Worm (Caenorhabditis elegans) whole organism, L1 larva: ENCODE measurements around the gene pccb-1.

Experiments used
- C04F5.9 ChIP-seq: sonication (generic microtip); optimal IDR thresholded peaks from 2 replicates; lab custom pipeline; 2016; ENCODE audit warnings: missing genetic modification characterization, missing compliant biosample characterization
- C16A3.4 ChIP-seq: fragments of 150-350 bp; optimal IDR thresholded peaks from 2 replicates; lab custom pipeline; 2014; ENCODE audit warnings: missing biosample characterization, missing genetic modification characterization
- F16B12.6 ChIP-seq: fragments of 150-350 bp; optimal IDR thresholded peaks from 2 replicates; lab custom pipeline; 2014; ENCODE audit warnings: missing biosample characterization, missing genetic modification characterization
- ama-1 ChIP-seq: fragments of 150-350 bp; optimal IDR thresholded peaks from 2 replicates; lab custom pipeline; 2014
- ceh-82 ChIP-seq, 3 experiments: fragments of 150-350 bp in 1 of 3; sonication (generic microtip) in 2 of 3; optimal IDR thresholded peaks; 2 replicates each; lab custom pipeline; 2014 to 2017; ENCODE audit warnings: missing biosample characterization in 3 of 3, missing genetic modification characterization in 3 of 3
- ceh-88 ChIP-seq: fragments of 200-800 bp; sonication (Bioruptor generic); IDR thresholded peaks from 2 replicates; pipeline ENCODE4 v1.3.6; 2022; ENCODE audit warnings: missing genetic modification characterization, missing compliant biosample characterization
- efl-1 ChIP-seq, 4 experiments: fragments of 150-350 bp; optimal IDR thresholded peaks in 3 of 4; peaks in 1 of 4; 1 replicate in 1 of 4; 2 replicates in 3 of 4; lab custom pipeline; 2014; ENCODE audit warnings: missing biosample characterization in 2 of 4, missing genetic modification characterization in 2 of 4, missing genetic modification reagents in 2 of 4
- egl-13 ChIP-seq: sonication (generic microtip); optimal IDR thresholded peaks from 2 replicates; lab custom pipeline; 2016; ENCODE audit warnings: missing genotype, missing genetic modification reagents, missing genetic modification characterization, missing compliant biosample characterization
- egl-27 ChIP-seq, 2 experiments: fragments of 150-350 bp in 1 of 2; sonication (generic microtip); optimal IDR thresholded peaks; 3 replicates each; lab custom pipeline; 2017 to 2018; ENCODE audit warnings: missing biosample characterization in 2 of 2, missing genetic modification characterization in 2 of 2, missing genetic modification reagents in 2 of 2
- elt-2 ChIP-seq: sonication (generic microtip); optimal IDR thresholded peaks from 2 replicates; lab custom pipeline; 2016; ENCODE audit warnings: missing genetic modification characterization, mild to moderate bottlenecking, inconsistent platforms, missing compliant biosample characterization, missing genetic modification reagents
- elt-3 ChIP-seq, 6 experiments: fragments of 150-350 bp in 1 of 6; sonication (generic microtip); optimal IDR thresholded peaks; 2 replicates each; lab custom pipeline; 2017 to 2018; ENCODE audit warnings: missing biosample characterization in 6 of 6, missing genetic modification characterization in 6 of 6, inconsistent platforms in 1 of 6
- lin-13 ChIP-seq: fragments of 150-350 bp; optimal IDR thresholded peaks from 2 replicates; lab custom pipeline; 2014; ENCODE audit warnings: missing biosample characterization, missing genetic modification reagents, missing genetic modification characterization
- lin-15B ChIP-seq: fragments of 150-350 bp; sonication (generic microtip); optimal IDR thresholded peaks from 3 replicates; lab custom pipeline; 2014; ENCODE audit warnings: missing biosample characterization, missing genetic modification characterization
- lin-35 ChIP-seq, 2 experiments: fragments of 150-350 bp; optimal IDR thresholded peaks; 2 replicates each; lab custom pipeline; 2014; ENCODE audit warnings: missing biosample characterization in 2 of 2, missing genetic modification characterization in 2 of 2, missing genetic modification reagents in 2 of 2
- lin-39 ChIP-seq: fragments of 150-350 bp; optimal IDR thresholded peaks from 2 replicates; lab custom pipeline; 2014; ENCODE audit warnings: missing biosample characterization, missing genetic modification reagents, missing genetic modification characterization
- lsy-2 ChIP-seq, 2 experiments: fragments of 150-350 bp; optimal IDR thresholded peaks; 2 replicates each; lab custom pipeline; 2014; ENCODE audit warnings: missing biosample characterization in 2 of 2, missing genetic modification characterization in 2 of 2
- mdl-1 ChIP-seq, 2 experiments: fragments of 150-350 bp; optimal IDR thresholded peaks; 2 replicates each; lab custom pipeline; 2014 to 2017; ENCODE audit warnings: missing biosample characterization in 2 of 2, missing genetic modification characterization in 2 of 2, inconsistent platforms in 1 of 2
- nhr-237 ChIP-seq: fragments of 150-350 bp; optimal IDR thresholded peaks from 2 replicates; lab custom pipeline; 2014; ENCODE audit warnings: missing biosample characterization, missing genetic modification characterization
- nhr-28 ChIP-seq: fragments of 150-350 bp; optimal IDR thresholded peaks from 2 replicates; lab custom pipeline; 2014; ENCODE audit warnings: missing biosample characterization, missing genetic modification characterization
- nhr-47 ChIP-seq: sonication (generic microtip); optimal IDR thresholded peaks from 2 replicates; lab custom pipeline; 2016; ENCODE audit warnings: mild to moderate bottlenecking, missing genetic modification characterization, moderate library complexity, missing compliant biosample characterization
- nhr-77 ChIP-seq: fragments of 150-350 bp; optimal IDR thresholded peaks from 2 replicates; lab custom pipeline; 2014; ENCODE audit warnings: missing biosample characterization, missing genetic modification characterization
- nhr-85 ChIP-seq: sonication (generic microtip); peaks from one replicate; lab custom pipeline; 2016; ENCODE audit warnings: missing genetic modification characterization, inconsistent platforms, missing compliant biosample characterization
- skn-1 ChIP-seq: fragments of 150-350 bp; optimal IDR thresholded peaks from 2 replicates; lab custom pipeline; 2014; ENCODE audit warnings: missing biosample characterization, missing genetic modification characterization
- snpc-4 ChIP-seq: fragments of 150-350 bp; optimal IDR thresholded peaks from 2 replicates; lab custom pipeline; 2014; ENCODE audit warnings: missing biosample characterization, missing genetic modification characterization
- swsn-7 ChIP-seq: sonication (generic microtip); optimal IDR thresholded peaks from 2 replicates; lab custom pipeline; 2016; ENCODE audit warnings: missing genetic modification characterization, missing compliant biosample characterization
- unc-86 ChIP-seq: sonication (generic microtip); optimal IDR thresholded peaks from 2 replicates; lab custom pipeline; 2016; ENCODE audit warnings: missing genetic modification characterization, missing compliant biosample characterization
- vab-15 ChIP-seq: sonication (generic microtip); optimal IDR thresholded peaks from 2 replicates; lab custom pipeline; 2017; ENCODE audit warnings: missing genotype, mild to moderate bottlenecking, missing genetic modification characterization, missing compliant biosample characterization
- zag-1 ChIP-seq: fragments of 150-350 bp; optimal IDR thresholded peaks from 2 replicates; lab custom pipeline; 2014; ENCODE audit warnings: missing biosample characterization, missing genetic modification characterization

Gene pccb-1

DNA sequence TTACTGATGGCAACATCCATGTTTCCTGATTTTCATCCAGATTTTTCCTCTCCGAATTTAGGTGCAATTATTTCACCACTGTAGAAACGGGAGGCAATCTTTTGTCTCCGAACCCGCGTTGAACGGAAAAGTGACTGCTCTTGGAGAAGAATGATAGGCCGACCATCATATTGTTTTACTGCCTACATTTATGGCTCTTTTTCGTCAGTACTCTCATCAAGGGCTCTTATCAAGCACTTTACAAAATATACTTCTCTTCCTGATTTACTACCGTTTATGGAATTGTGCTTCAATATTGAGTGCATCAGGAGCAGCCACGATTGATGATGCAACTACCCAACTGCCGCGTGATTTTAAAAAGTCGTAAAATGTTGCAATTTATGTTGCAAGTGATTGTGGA lies 35.0 kb upstream of the pccb-1 start:
- TF ChIP-seq egl-27 (tag; optimal IDR thresholded peaks at IDR 0.05; lab: Kevin White, UChicago) (no peak), nhr-28 (tag; lab: Kevin White, UChicago) (no peak), lin-13 (no peak), lsy-2 (tag; optimal IDR thresholded peaks at IDR 0.05; lab: Kevin White, UChicago) (no peak), lin-39 (tag; lab: Kevin White, UChicago) (no peak), ceh-82 (tag; optimal IDR thresholded peaks at IDR 0.05; lab: Kevin White, UChicago) (no peak), snpc-4 (tag; lab: Kevin White, UChicago) (no peak), C16A3.4 (tag; lab: Kevin White, UChicago) (no peak), nhr-237 (tag; lab: Kevin White, UChicago) (no peak), lin-35 (GFP tag; optimal IDR thresholded peaks at IDR 0.05; lab: Kevin White, UChicago) (no peak), nhr-47 (no peak)

- TF ChIP-seq lin-15B (tag; lab: Kevin White, UChicago) (no peak), ama-1 (lab: Kevin White, UChicago) (no peak), skn-1 (no peak), elt-2 (peak; percentile 19)
Observed at ce11 chrX:3054802-3055201, 34.5 kb upstream of the pccb-1 start, which contains the start of gene twk-26. twk-26 (minus strand) TSS chrX:3054824.

DNA sequence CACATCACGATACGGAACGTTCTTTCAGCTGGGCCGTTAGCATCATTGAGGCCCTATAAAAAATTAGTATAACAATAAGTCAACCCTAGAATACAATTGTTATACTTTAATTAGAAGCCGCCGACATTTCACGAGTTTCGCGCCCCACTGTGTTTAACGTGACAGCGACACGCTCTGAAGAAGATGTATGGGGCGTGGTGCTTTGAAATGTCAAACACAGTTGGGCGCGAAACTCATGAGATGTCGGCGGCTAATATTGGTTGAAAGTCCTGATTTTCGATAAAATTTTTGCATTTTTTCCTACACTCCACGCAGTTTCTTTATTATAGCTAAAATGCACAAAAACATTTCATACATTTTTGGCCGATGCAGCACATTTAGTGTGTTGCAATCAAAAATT lies 33.3 kb upstream of the pccb-1 start:
- no peak for TF ChIP-seq mdl-1 (tag; optimal IDR thresholded peaks at IDR 0.05; lab: Kevin White, UChicago)
- TF ChIP-seq snpc-4 (tag; lab: Kevin White, UChicago) = peak; percentile 36

DNA sequence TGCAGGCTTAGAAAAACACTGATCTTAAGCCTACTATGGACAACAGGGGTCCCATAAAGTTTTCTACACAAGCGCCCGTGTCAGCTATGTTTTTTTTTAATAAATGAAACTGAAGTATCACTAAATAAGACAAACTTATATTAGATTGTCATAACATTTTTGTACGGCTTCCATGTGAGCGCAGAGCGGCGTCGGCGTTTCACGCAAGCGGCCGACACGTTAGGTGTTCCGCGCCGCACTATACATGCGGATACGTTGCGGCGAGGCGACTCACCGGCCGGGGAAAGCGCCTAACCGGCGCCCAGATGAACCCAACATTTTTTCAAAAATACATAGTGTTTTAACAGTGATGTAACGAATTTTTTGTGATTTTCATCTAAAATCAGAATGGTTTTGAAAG lies 31.7 kb upstream of the pccb-1 start:
- TF ChIP-seq swsn-7 (tag; lab: Kevin White, UChicago) (no peak), ama-1 (lab: Kevin White, UChicago) (no peak), ceh-88 (GFP tag; lab: Robert Waterston, UW) (no peak), elt-3 (tag; optimal IDR thresholded peaks at IDR 0.05; lab: Kevin White, UChicago) (no peak), F16B12.6 (tag; lab: Kevin White, UChicago) (no peak), C04F5.9 (tag; lab: Kevin White, UChicago) (no peak), efl-1 (optimal IDR thresholded peaks at IDR 0.05; lab: Kevin White, UChicago) (no peak), efl-1 (GFP tag; optimal IDR thresholded peaks at IDR 0.05 in 1 of 2; lab: Kevin White, UChicago) (peak in 1 of 2 experiments; percentile 58)

DNA sequence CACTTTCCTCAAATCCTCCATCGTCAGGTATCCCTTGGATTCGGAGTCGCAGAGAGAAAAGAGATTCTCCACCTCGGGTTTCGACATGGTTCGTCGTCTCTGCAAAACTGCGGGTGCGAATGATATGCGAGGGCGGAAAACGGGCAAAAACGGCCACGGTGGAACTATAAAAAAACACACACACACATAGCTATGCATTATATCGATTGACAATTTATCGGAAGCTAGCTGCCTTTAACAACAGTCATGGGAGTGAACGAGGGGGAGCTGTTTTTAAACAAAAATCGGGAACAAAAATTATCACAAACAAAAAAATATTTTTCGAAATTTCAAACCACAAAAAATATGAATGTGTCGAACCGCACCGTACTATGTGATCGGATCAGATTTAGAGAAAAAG lies 30.1 kb upstream of the pccb-1 start, which contains the start of gene rsef-1:
Gene rsef-1, minus strand, starts transcription at position 101 of the 400 bp plus-strand sequence.
- TF ChIP-seq egl-13 (tag; lab: Kevin White, UChicago) (no peak), zag-1 (tag; lab: Kevin White, UChicago) (no peak), unc-86 (tag; lab: Kevin White, UChicago) (no peak), nhr-28 (tag; lab: Kevin White, UChicago) (no peak), nhr-77 (tag; lab: Kevin White, UChicago) (no peak)
- TF ChIP-seq, all 84 proteins: peak for 0

ce11 chrX:3061698-3062097 lies 27.7 kb upstream of the pccb-1 start:
- no peak for TF ChIP-seq vab-15 (tag; lab: Kevin White, UChicago)
- peak; percentile 4 for TF ChIP-seq nhr-85 (tag; lab: Kevin White, UChicago)
- TF ChIP-seq, all 84 proteins: peak for 1

- no peak for TF ChIP-seq vab-15 (tag; lab: Kevin White, UChicago)
- no peak for TF ChIP-seq efl-1 (optimal IDR thresholded peaks at IDR 0.05; lab: Kevin White, UChicago)
- peak in 1 of 2 experiments; percentile 13 for TF ChIP-seq efl-1 (GFP tag; optimal IDR thresholded peaks at IDR 0.05 in 1 of 2; lab: Kevin White, UChicago)
Observed at ce11 chrX:3063274-3063673, 26.1 kb upstream of the pccb-1 start, which contains the start of gene ceh-30. ceh-30 (plus strand) TSS chrX:3063574.
